Fruit fly (Drosophila melanogaster) whole organism, embryonic: ENCODE results near the gene Tmhs.
A peak's percentile ranks its signal among the peaks of the same experiment; 100 is the strongest.

Experiments
- Adf1 ChIP-seq: fragments of 200-800 bp; sonication (Bioruptor generic); IDR thresholded peaks from 2 replicates; pipeline ENCODE4 v1.3.6; 2022; ENCODE audit warnings: missing biosample characterization, missing genetic modification characterization
- Antp ChIP-seq: fragments of 200-800 bp; sonication (Bioruptor generic); optimal IDR thresholded peaks from 3 replicates; lab custom pipeline; 2016; ENCODE audit warnings: missing biosample characterization, missing genetic modification characterization
- CG10274 ChIP-seq: fragments of 200-800 bp; sonication (Bioruptor generic); optimal IDR thresholded peaks from 3 replicates; lab custom pipeline; 2017; ENCODE audit warnings: missing biosample characterization, mild to moderate bottlenecking, missing genetic modification characterization
- CG12659 ChIP-seq: fragments of 200-800 bp; sonication (Bioruptor generic); optimal IDR thresholded peaks from 3 replicates; lab custom pipeline; 2017; ENCODE audit warnings: mild to moderate bottlenecking, missing biosample characterization, missing genetic modification reagents, missing genetic modification characterization
- CG12769 ChIP-seq: fragments of 200-800 bp; sonication (Bioruptor generic); optimal IDR thresholded peaks from 2 replicates; lab custom pipeline; 2019; ENCODE audit warnings: missing biosample characterization, mild to moderate bottlenecking, missing genetic modification characterization, moderate library complexity
- CG13624 ChIP-seq: fragments of 200-800 bp; sonication (Bioruptor generic); optimal IDR thresholded peaks from 2 replicates; lab custom pipeline; 2016; ENCODE audit warnings: missing biosample characterization, missing genetic modification characterization
- CG13775 ChIP-seq: fragments of 200-800 bp; sonication (Bioruptor generic); optimal IDR thresholded peaks from 3 replicates; lab custom pipeline; 2017; ENCODE audit warnings: missing biosample characterization, mild to moderate bottlenecking, missing genetic modification characterization
- CG14965 ChIP-seq: fragments of 200-800 bp; sonication (Bioruptor generic); optimal IDR thresholded peaks from 2 replicates; lab custom pipeline; 2016; ENCODE audit warnings: missing biosample characterization, missing genetic modification characterization, borderline replicate concordance
- CG1602 ChIP-seq: fragments of 200-800 bp; sonication (Bioruptor generic); optimal IDR thresholded peaks from 3 replicates; lab custom pipeline; 2016; ENCODE audit warnings: missing biosample characterization, missing genetic modification characterization
- CG18476 ChIP-seq: fragments of 200-800 bp; sonication (Bioruptor generic); optimal IDR thresholded peaks from 2 replicates; lab custom pipeline; 2016; ENCODE audit warnings: missing biosample characterization, mild to moderate bottlenecking, missing genetic modification characterization
- CG2120 ChIP-seq: fragments of 200-800 bp; sonication (Bioruptor generic); optimal IDR thresholded peaks from 3 replicates; lab custom pipeline; 2016; ENCODE audit warnings: missing biosample characterization, missing genetic modification characterization
- CG2202 ChIP-seq: fragments of 200-800 bp; sonication (Bioruptor generic); optimal IDR thresholded peaks from 2 replicates; lab custom pipeline; 2018; ENCODE audit warnings: missing biosample characterization, mild to moderate bottlenecking, missing genetic modification characterization
- CG3407 ChIP-seq: fragments of 200-800 bp; sonication (Bioruptor generic); optimal IDR thresholded peaks from 2 replicates; lab custom pipeline; 2018; ENCODE audit warnings: missing biosample characterization, mild to moderate bottlenecking, missing genetic modification characterization
- CG4360 ChIP-seq: fragments of 200-800 bp; sonication (Bioruptor generic); IDR thresholded peaks from 2 replicates; pipeline ENCODE4 v1.3.6; 2022; ENCODE audit warnings: missing biosample characterization, missing genetic modification characterization
- CG4730 ChIP-seq: fragments of 200-800 bp; sonication (Bioruptor generic); IDR thresholded peaks from 2 replicates; pipeline ENCODE4 v1.3.6; 2022; ENCODE audit warnings: missing biosample characterization, missing genetic modification characterization
- CG7839 ChIP-seq: fragments of 200-800 bp; sonication (Bioruptor generic); optimal IDR thresholded peaks from 3 replicates; lab custom pipeline; 2018; ENCODE audit warnings: missing biosample characterization, mild to moderate bottlenecking, missing genetic modification characterization, moderate library complexity
- CG8281 ChIP-seq: fragments of 200-800 bp; sonication (Bioruptor generic); optimal IDR thresholded peaks from 2 replicates; lab custom pipeline; 2018; ENCODE audit warnings: missing biosample characterization, mild to moderate bottlenecking, missing genetic modification characterization, moderate library complexity
- CG9215 ChIP-seq: fragments of 200-800 bp; sonication (Bioruptor generic); IDR thresholded peaks from 2 replicates; pipeline ENCODE4 v1.3.6; 2022; ENCODE audit warnings: missing biosample characterization, missing genetic modification characterization
- CoRest ChIP-seq: fragments of 200-800 bp; sonication (Bioruptor generic); optimal IDR thresholded peaks from 3 replicates; lab custom pipeline; 2018; ENCODE audit warnings: missing biosample characterization, mild to moderate bottlenecking, missing genetic modification characterization, moderate library complexity
- D19B ChIP-seq: fragments of 200-800 bp; sonication (Bioruptor generic); optimal IDR thresholded peaks from 2 replicates; lab custom pipeline; 2017; ENCODE audit warnings: missing biosample characterization, mild to moderate bottlenecking, missing genetic modification characterization
- Dad ChIP-seq: fragments of 200-800 bp; sonication (Bioruptor generic); optimal IDR thresholded peaks from 3 replicates; lab custom pipeline; 2016; ENCODE audit warnings: missing biosample characterization, missing genetic modification characterization
- Dip3 ChIP-seq: fragments of 200-800 bp; sonication (Bioruptor generic); optimal IDR thresholded peaks from 3 replicates; lab custom pipeline; 2016; ENCODE audit warnings: missing biosample characterization, missing genetic modification characterization
- Dref ChIP-seq: fragments of 200-800 bp; sonication (Bioruptor generic); IDR thresholded peaks from 2 replicates; pipeline ENCODE4 v1.3.6; 2022; ENCODE audit warnings: missing biosample characterization, missing genetic modification characterization
- Eip74EF ChIP-seq, 2 experiments: fragments of 200-800 bp in 1 of 2; fragments of >200 bp in 1 of 2; sonication (Bioruptor generic) in 1 of 2; optimal IDR thresholded peaks; 2 replicates each; lab custom pipeline; 2017 to 2019; ENCODE audit warnings: missing biosample characterization in 2 of 2, missing genetic modification characterization in 2 of 2, mild to moderate bottlenecking in 1 of 2, moderate library complexity in 1 of 2
- Ets65A ChIP-seq: fragments of 200-800 bp; sonication (Bioruptor generic); peaks from one replicate; lab custom pipeline; 2016; ENCODE audit warnings: missing biosample characterization, missing genetic modification characterization
- HLH54F ChIP-seq: fragments of 200-800 bp; sonication (Bioruptor generic); optimal IDR thresholded peaks from 3 replicates; lab custom pipeline; 2016; ENCODE audit warnings: missing biosample characterization, missing genetic modification characterization
- Hmr ChIP-seq: fragments of 200-800 bp; sonication (Bioruptor generic); optimal IDR thresholded peaks from 3 replicates; lab custom pipeline; 2017; ENCODE audit warnings: mild to moderate bottlenecking, missing biosample characterization, missing genetic modification reagents, missing genetic modification characterization
- Hr3 ChIP-seq: fragments of 200-800 bp; sonication (Bioruptor generic); optimal IDR thresholded peaks from 3 replicates; lab custom pipeline; 2016; ENCODE audit warnings: missing biosample characterization, missing genetic modification characterization
- Lhr ChIP-seq: fragments of 200-800 bp; sonication (Bioruptor generic); optimal IDR thresholded peaks from 3 replicates; lab custom pipeline; 2017; ENCODE audit warnings: mild to moderate bottlenecking, missing biosample characterization, missing genetic modification reagents, missing genetic modification characterization
- Mes4 ChIP-seq: fragments of 200-800 bp; sonication (Bioruptor generic); optimal IDR thresholded peaks from 2 replicates; lab custom pipeline; 2016; ENCODE audit warnings: missing biosample characterization, missing genetic modification characterization
- NK7.1 ChIP-seq: fragments of 200-800 bp; sonication (Bioruptor generic); optimal IDR thresholded peaks from 3 replicates; lab custom pipeline; 2016; ENCODE audit warnings: missing biosample characterization, missing genetic modification characterization
- Xbp1 ChIP-seq: fragments of 200-800 bp; sonication (Bioruptor generic); optimal IDR thresholded peaks from 3 replicates; lab custom pipeline; 2016; ENCODE audit warnings: missing biosample characterization, mild to moderate bottlenecking, missing genetic modification characterization
- YL-1 ChIP-seq: fragments of 200-800 bp; sonication (Bioruptor generic); optimal IDR thresholded peaks from 3 replicates; lab custom pipeline; 2017; ENCODE audit warnings: missing biosample characterization, mild to moderate bottlenecking, missing genetic modification characterization
- bab2 ChIP-seq: fragments of 200-800 bp; sonication (Bioruptor generic); optimal IDR thresholded peaks from 2 replicates; lab custom pipeline; 2016; ENCODE audit warnings: missing biosample characterization, missing genetic modification characterization
- chn ChIP-seq: fragments of 200-800 bp; sonication (Bioruptor generic); optimal IDR thresholded peaks from 2 replicates; lab custom pipeline; 2016; ENCODE audit warnings: missing biosample characterization, missing genetic modification characterization
- fu2 ChIP-seq: fragments of 200-800 bp; sonication (Bioruptor generic); optimal IDR thresholded peaks from 2 replicates; lab custom pipeline; 2016; ENCODE audit warnings: missing biosample characterization, missing genetic modification characterization
- gfzf ChIP-seq: fragments of 200-800 bp; sonication (Bioruptor generic); optimal IDR thresholded peaks from 2 replicates; lab custom pipeline; 2016; ENCODE audit warnings: missing biosample characterization, mild to moderate bottlenecking, missing genetic modification characterization, moderate library complexity
- hkb ChIP-seq, 2 experiments: fragments of 200-800 bp in 1 of 2; fragments of >200 bp in 1 of 2; sonication (Bioruptor generic) in 1 of 2; IDR thresholded peaks in 1 of 2; optimal IDR thresholded peaks in 1 of 2; 2 replicates each; pipeline versions ENCODE4 v1.3.6 to Lab custom; 2017 to 2022; ENCODE audit warnings: missing biosample characterization in 1 of 2, missing genetic modification characterization in 1 of 2
- hth ChIP-seq: fragments of >200 bp; optimal IDR thresholded peaks from 2 replicates; lab custom pipeline; 2017; ENCODE audit warnings: inconsistent platforms
- ind ChIP-seq: fragments of 200-800 bp; sonication (Bioruptor generic); optimal IDR thresholded peaks from 3 replicates; lab custom pipeline; 2016; ENCODE audit warnings: missing biosample characterization, missing genetic modification characterization
- jumu ChIP-seq: fragments of 200-800 bp; sonication (Bioruptor generic); optimal IDR thresholded peaks from 3 replicates; lab custom pipeline; 2016; ENCODE audit warnings: missing biosample characterization, missing genetic modification characterization
- knrl ChIP-seq: fragments of 200-800 bp; sonication (Bioruptor generic); IDR thresholded peaks from 3 replicates; pipeline ENCODE4 v1.3.6; 2022; ENCODE audit warnings: missing biosample characterization, missing genetic modification characterization; ENCODE audit not compliant: partially characterized antibody
- mam ChIP-seq: fragments of 200-800 bp; sonication (Bioruptor generic); optimal IDR thresholded peaks from 3 replicates; lab custom pipeline; 2016; ENCODE audit warnings: missing biosample characterization, missing genetic modification characterization
- phol ChIP-seq: fragments of 200-800 bp; sonication (Bioruptor generic); optimal IDR thresholded peaks from 3 replicates; lab custom pipeline; 2018; ENCODE audit warnings: missing biosample characterization, mild to moderate bottlenecking, missing genetic modification characterization, moderate library complexity
- prd ChIP-seq, 3 experiments: fragments of >200 bp in 2 of 3; fragments of 200-800 bp in 1 of 3; sonication (Bioruptor generic) in 1 of 3; optimal IDR thresholded peaks in 2 of 3; IDR thresholded peaks in 1 of 3; 2 replicates in 2 of 3; 3 replicates in 1 of 3; pipeline versions ENCODE4 v1.3.6 to Lab custom; 2017 to 2022; ENCODE audit warnings: missing biosample characterization in 1 of 3, missing genetic modification characterization in 1 of 3
- slou ChIP-seq: fragments of 200-800 bp; sonication (Bioruptor generic); optimal IDR thresholded peaks from 3 replicates; lab custom pipeline; 2016; ENCODE audit warnings: missing biosample characterization, missing genetic modification characterization
- sqz ChIP-seq: fragments of 200-800 bp; sonication (Bioruptor generic); optimal IDR thresholded peaks from 3 replicates; lab custom pipeline; 2018; ENCODE audit warnings: missing biosample characterization, mild to moderate bottlenecking, missing genetic modification characterization
- sug ChIP-seq: fragments of 200-800 bp; optimal IDR thresholded peaks from 2 replicates; lab custom pipeline; 2019; ENCODE audit warnings: missing biosample characterization, mild to moderate bottlenecking, missing genetic modification characterization, moderate library complexity
- zfh2 ChIP-seq: fragments of 200-800 bp; sonication (Bioruptor generic); optimal IDR thresholded peaks from 2 replicates; lab custom pipeline; 2016; ENCODE audit warnings: missing biosample characterization, missing genetic modification characterization

The Tmhs gene

DNA sequence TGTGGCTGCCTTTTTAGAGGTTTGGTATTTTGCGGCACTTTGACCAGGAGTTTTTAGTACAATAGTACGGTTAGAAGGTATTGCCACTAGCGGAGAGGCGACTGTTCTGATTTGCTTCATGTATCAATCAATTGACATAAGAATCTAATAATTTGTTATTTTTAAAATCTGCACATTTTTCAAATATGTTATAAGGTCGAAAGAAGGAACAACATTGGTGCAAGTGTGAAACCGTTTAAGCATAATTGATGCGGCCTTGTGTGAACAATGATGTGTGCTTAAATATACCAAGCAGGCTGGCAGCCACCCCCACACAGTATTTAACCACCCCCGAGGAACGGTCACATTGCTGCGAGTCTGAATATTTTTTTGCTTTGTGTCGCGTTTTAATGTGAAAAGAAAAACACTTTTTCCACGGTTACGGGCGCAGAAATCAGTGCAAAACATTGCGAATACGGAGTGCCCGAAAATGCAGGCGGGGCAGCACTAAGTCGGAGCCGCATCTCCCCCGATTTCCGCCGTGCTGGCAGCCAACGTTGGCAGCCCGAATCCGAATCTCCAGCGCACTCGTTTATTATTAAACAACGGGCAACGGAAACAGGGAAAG, 20.2 kb upstream of the Tmhs start, which contains the start of the genes HBS1 and CG12025 (continued):
- TF ChIP-seq YL-1 (GFP tag; lab: Kevin White, UChicago): peak; percentile 83
- TF ChIP-seq phol (tag; lab: Kevin White, UChicago): peak; percentile 80
- no peak for TF ChIP-seq sqz (GFP tag; lab: Kevin White, UChicago)
- TF ChIP-seq prd (optimal IDR thresholded peaks at IDR 0.05; lab: Kevin White, UChicago): no peak
- TF ChIP-seq prd (GFP tag; IDR thresholded peaks at IDR 0.05; lab: Robert Waterston, UW): peak; percentile 61; the same call in 1 of the 3 replicates
- TF ChIP-seq Adf1 (GFP tag; lab: Robert Waterston, UW): peak; percentile 33; the same call in 1 of the 2 replicates
- peak; percentile 94 for TF ChIP-seq Ets65A
- no peak for TF ChIP-seq NK7.1
- TF ChIP-seq jumu (GFP tag; lab: Kevin White, UChicago): peak; percentile 55
- peak; percentile 57 for TF ChIP-seq CG13775
- TF ChIP-seq bab2 (GFP tag; lab: Kevin White, UChicago): peak; percentile 56
- TF ChIP-seq Hr3 (GFP tag; lab: Kevin White, UChicago): peak; percentile 57
- peak; percentile 73 for TF ChIP-seq CoRest (tag; lab: Kevin White, UChicago)
- TF ChIP-seq CG12769 (tag; lab: Kevin White, UChicago): peak; percentile 63
- no peak for TF ChIP-seq hth (lab: Kevin White, UChicago)
- peak; percentile 67 for TF ChIP-seq CG13624 (GFP tag; lab: Kevin White, UChicago)
- peak; percentile 28 for TF ChIP-seq D19B (GFP tag; lab: Kevin White, UChicago)
- peak; percentile 62 for TF ChIP-seq Dip3
- TF ChIP-seq Mes4 (GFP tag; lab: Kevin White, UChicago): peak; percentile 10
- TF ChIP-seq HLH54F (GFP tag; lab: Kevin White, UChicago): peak; percentile 67
- peak; percentile 54 for TF ChIP-seq Lhr
- TF ChIP-seq Eip74EF (GFP tag; optimal IDR thresholded peaks at IDR 0.05; lab: Kevin White, UChicago): no peak
- peak; percentile 6 for TF ChIP-seq CG2202
- no peak for TF ChIP-seq Dad (GFP tag; lab: Kevin White, UChicago)
- peak; percentile 64 for TF ChIP-seq zfh2
- TF ChIP-seq gfzf (GFP tag; lab: Kevin White, UChicago): peak; percentile 96
- TF ChIP-seq CG9215 (GFP tag; lab: Robert Waterston, UW): peak; percentile 71
- TF ChIP-seq sug (tag; lab: Kevin White, UChicago): peak; percentile 71
- peak; percentile 33 for TF ChIP-seq Antp (GFP tag; lab: Kevin White, UChicago)
- no peak for TF ChIP-seq CG4730
- peak; percentile 48 for TF ChIP-seq CG1602 (GFP tag; lab: Kevin White, UChicago)
- TF ChIP-seq CG7839 (tag; lab: Kevin White, UChicago): peak; percentile 61
- TF ChIP-seq CG8281 (tag; lab: Kevin White, UChicago): no peak
- TF ChIP-seq CG3407 (GFP tag; lab: Kevin White, UChicago): peak; percentile 29
- peak; percentile 94 for TF ChIP-seq hkb (optimal IDR thresholded peaks at IDR 0.05; lab: Kevin White, UChicago)
- TF ChIP-seq hkb (GFP tag; IDR thresholded peaks at IDR 0.05; lab: Robert Waterston, UW): no peak
- TF ChIP-seq ind (GFP tag; lab: Kevin White, UChicago): peak; percentile 64
- no peak for TF ChIP-seq CG14965
- peak; percentile 76 for TF ChIP-seq Xbp1 (GFP tag; lab: Kevin White, UChicago)
- TF ChIP-seq knrl (GFP tag; lab: Robert Waterston, UW): peak; percentile 27; the same call in 1 of the 3 replicates
- TF ChIP-seq chn (GFP tag; lab: Kevin White, UChicago): peak; percentile 91
- TF ChIP-seq CG10274 (GFP tag; lab: Kevin White, UChicago): no peak
- peak; percentile 80 for TF ChIP-seq CG12659 (GFP tag; lab: Kevin White, UChicago)
- TF ChIP-seq Dref (GFP tag; lab: Robert Waterston, UW): no peak
- TF ChIP-seq mam: peak; percentile 63
- TF ChIP-seq slou: no peak
- peak; percentile 36 for TF ChIP-seq fu2
- peak; percentile 16 for TF ChIP-seq CG18476 (GFP tag; lab: Kevin White, UChicago)
- TF ChIP-seq CG4360: no peak
- TF ChIP-seq CG2120 (GFP tag; lab: Kevin White, UChicago): peak; percentile 82
- TF ChIP-seq Hmr (GFP tag; lab: Kevin White, UChicago): peak; percentile 53
